Worm (Caenorhabditis elegans) whole organism, mixed stage, embryonic: Measurements from ENCODE around the gene C36C5.4.

Source experiments
- blmp-1 ChIP-seq: fragments of 150-350 bp; optimal IDR thresholded peaks from 2 replicates; lab custom pipeline; 2014; ENCODE audit warnings: missing biosample characterization, missing genetic modification characterization
- ceh-43 ChIP-seq: fragments of 200-800 bp; sonication (Bioruptor generic); optimal IDR thresholded peaks from 2 replicates; lab custom pipeline; 2018; ENCODE audit warnings: mild to moderate bottlenecking, missing genetic modification characterization, moderate library complexity, missing compliant biosample characterization
- ces-1 ChIP-seq: fragments of 150-350 bp; optimal IDR thresholded peaks from 2 replicates; lab custom pipeline; 2014; ENCODE audit warnings: missing biosample characterization, missing genetic modification reagents, missing genetic modification characterization
- cnd-1 ChIP-seq: fragments of 200-800 bp; sonication (Bioruptor generic); optimal IDR thresholded peaks from 2 replicates; lab custom pipeline; 2018; ENCODE audit warnings: mild to moderate bottlenecking, missing genetic modification characterization, missing compliant biosample characterization
- elt-3 ChIP-seq: fragments of 150-350 bp; optimal IDR thresholded peaks from 2 replicates; lab custom pipeline; 2014; ENCODE audit warnings: missing biosample characterization, missing genetic modification characterization
- mls-2 ChIP-seq: sonication (generic microtip); optimal IDR thresholded peaks from 2 replicates; lab custom pipeline; 2016; ENCODE audit warnings: mild to moderate bottlenecking, missing genetic modification characterization, moderate library complexity, missing compliant biosample characterization
- nhr-76 ChIP-seq: sonication (generic microtip); optimal IDR thresholded peaks from 2 replicates; lab custom pipeline; 2017; ENCODE audit warnings: missing biosample characterization, missing genetic modification characterization
- tbx-8 ChIP-seq: fragments of 200-800 bp; sonication (Bioruptor generic); optimal IDR thresholded peaks from 2 replicates; lab custom pipeline; 2018; ENCODE audit warnings: mild to moderate bottlenecking, missing genetic modification characterization, moderate library complexity, missing compliant biosample characterization
- unc-62 ChIP-seq: fragments of 150-350 bp; optimal IDR thresholded peaks from 2 replicates; lab custom pipeline; 2014; ENCODE audit warnings: missing biosample characterization, missing genetic modification reagents, missing genetic modification characterization
- ztf-11 ChIP-seq: fragments of 150-350 bp; optimal IDR thresholded peaks from 2 replicates; lab custom pipeline; 2014; ENCODE audit warnings: missing biosample characterization, missing genetic modification characterization

ce11 chrV:3156786-3157185 is 9.6 kb upstream of the C36C5.4 start, which contains the start of gene exh-1:
- TF ChIP-seq ztf-11, result no peak
- no peak for TF ChIP-seq blmp-1 (tag; lab: Kevin White, UChicago)
- TF ChIP-seq nhr-76 (tag; lab: Kevin White, UChicago), result no peak
- TF ChIP-seq elt-3 (tag; lab: Kevin White, UChicago), result no peak
- TF ChIP-seq cnd-1 (tag; lab: Kevin White, UChicago), result no peak
- no peak for TF ChIP-seq ceh-43
- no peak for TF ChIP-seq unc-62 (GFP tag; lab: Kevin White, UChicago)
- TF ChIP-seq tbx-8 (GFP tag; lab: Kevin White, UChicago), result no peak
- TF ChIP-seq ces-1 (GFP tag; lab: Kevin White, UChicago), result no peak
- no peak for TF ChIP-seq mls-2
